Worm (Caenorhabditis elegans) whole organism, L1 larva: Measurements from ENCODE around the gene cest-32.

Experiments
- elt-3 ChIP-seq, 6 experiments: fragments of 150-350 bp in 1 of 6; sonication (generic microtip); optimal IDR thresholded peaks; 2 replicates each; lab custom pipeline; 2017 to 2018; ENCODE audit warnings: missing biosample characterization in 6 of 6, missing genetic modification characterization in 6 of 6, inconsistent platforms in 1 of 6
- nhr-85 ChIP-seq: sonication (generic microtip); peaks from one replicate; lab custom pipeline; 2016; ENCODE audit warnings: missing genetic modification characterization, inconsistent platforms, missing compliant biosample characterization
- rnt-1 ChIP-seq: sonication (generic microtip); optimal IDR thresholded peaks from 2 replicates; lab custom pipeline; 2016; ENCODE audit warnings: mild to moderate bottlenecking, missing genetic modification characterization, moderate library complexity, missing compliant biosample characterization
- tbx-2 ChIP-seq: sonication (generic microtip); optimal IDR thresholded peaks from 2 replicates; lab custom pipeline; 2016; ENCODE audit warnings: missing genetic modification characterization, missing compliant biosample characterization

ce11 chrV:5201706-5202105 is 32.0 kb downstream of the cest-32 start:
- TF ChIP-seq rnt-1 (tag; lab: Kevin White, UChicago) (no peak), nhr-85 (no peak), tbx-2 (tag; lab: Kevin White, UChicago) (no peak), elt-3 (tag; optimal IDR thresholded peaks at IDR 0.05; lab: Kevin White, UChicago) (no peak)
